Worm (Caenorhabditis elegans): ENCODE measurements around the gene fahd-1.

DNA sequence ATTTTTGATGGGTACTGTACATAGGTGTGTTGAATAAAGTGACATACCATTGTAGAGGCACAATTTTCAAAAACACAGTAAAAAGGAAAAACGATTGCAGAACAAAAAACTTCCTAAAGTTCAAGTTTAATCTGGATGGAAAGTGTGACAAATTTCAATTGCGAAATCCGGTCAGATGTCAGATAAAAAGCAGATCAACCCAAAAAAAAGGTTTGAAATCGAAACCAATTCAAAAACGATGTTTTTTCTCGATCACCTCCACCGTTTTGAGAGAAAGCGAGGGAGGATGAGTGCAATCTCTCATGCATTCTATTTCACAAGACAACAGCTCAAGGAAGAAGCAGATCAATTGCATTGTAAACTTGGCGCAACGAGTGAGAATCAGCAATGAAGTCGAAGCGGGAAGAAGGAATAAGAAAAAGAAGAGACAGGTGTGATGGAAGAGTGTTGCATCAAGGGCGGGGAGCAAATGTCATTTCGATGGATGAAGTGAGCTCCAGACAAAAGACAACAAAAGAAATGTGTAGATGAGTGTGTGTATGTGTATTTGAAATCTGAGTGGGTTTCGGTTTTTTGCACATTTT is 11.8 kb upstream of the fahd-1 start:
- TF ChIP-seq tab-1 (GFP tag; IDR thresholded peaks at IDR 0.05) (no peak), med-1 (GFP tag; optimal IDR thresholded peaks at IDR 0.05; ENCODE audit: insufficient read depth) (no peak)

Measured in whole organism, midembryonic.